Worm (Caenorhabditis elegans) whole organism, midembryonic: ENCODE results near the gene efhc-1.

ENCODE experiments used
- T22C8.4 ChIP-seq: fragments of 200-800 bp; sonication (Bioruptor generic); IDR thresholded peaks from 2 replicates; pipeline ENCODE4 v1.3.6; 2022; ENCODE audit warnings: missing genetic modification characterization, missing compliant biosample characterization
- cog-1 ChIP-seq: sonication (generic microtip); optimal IDR thresholded peaks from 2 replicates; lab custom pipeline; 2016; ENCODE audit warnings: missing genetic modification characterization, missing compliant biosample characterization
- flt-1 ChIP-seq: fragments of 200-800 bp; sonication (Bioruptor generic); IDR thresholded peaks from 2 replicates; pipeline ENCODE4 v1.3.6; 2022; ENCODE audit warnings: missing genetic modification characterization, missing compliant biosample characterization
- klf-2 ChIP-seq: fragments of 200-800 bp; sonication (Bioruptor generic); conservative IDR thresholded peaks from 2 replicates; pipeline ENCODE4 v1.3.6; 2022; ENCODE audit warnings: missing genetic modification reagents, missing genetic modification characterization, missing compliant biosample characterization
- med-1 ChIP-seq: sonication (generic microtip); optimal IDR thresholded peaks from 2 replicates; lab custom pipeline; 2017; ENCODE audit warnings: missing genetic modification characterization, mild to moderate bottlenecking, missing compliant biosample characterization, antibody characterized with exemption, missing genetic modification reagents; ENCODE audit not compliant: insufficient read depth
- ref-1 ChIP-seq: fragments of 200-800 bp; sonication (Bioruptor generic); conservative IDR thresholded peaks from 2 replicates; pipeline ENCODE4 v1.3.6; 2022; ENCODE audit warnings: missing genetic modification reagents, missing genetic modification characterization, missing compliant biosample characterization
- tab-1 ChIP-seq: fragments of 200-800 bp; sonication (Bioruptor generic); IDR thresholded peaks from 2 replicates; pipeline ENCODE4 v1.3.6; 2022; ENCODE audit warnings: missing genetic modification characterization, missing compliant biosample characterization
- ztf-23 ChIP-seq: fragments of 200-800 bp; sonication (Bioruptor generic); IDR thresholded peaks from 2 replicates; pipeline ENCODE4 v1.3.6; 2022; ENCODE audit warnings: missing genetic modification reagents, missing genetic modification characterization, missing compliant biosample characterization
- ztf-29 ChIP-seq: fragments of 200-800 bp; sonication (Bioruptor generic); IDR thresholded peaks from 2 replicates; pipeline ENCODE4 v1.3.6; 2022; ENCODE audit warnings: missing genetic modification reagents, missing genetic modification characterization, missing compliant biosample characterization

efhc-1 gene

ce11 chrX:10358083-10358482, at the start of gene efhc-1:
Gene efhc-1 (plus strand): TSS chrX:10358383.
- TF ChIP-seq flt-1 (GFP tag; lab: Robert Waterston, UW) (no peak), cog-1 (tag; lab: Kevin White, UChicago) (no peak), tab-1 (GFP tag; lab: Robert Waterston, UW) (no peak), ztf-23 (GFP tag; lab: Robert Waterston, UW) (no peak), ztf-29 (GFP tag; lab: Robert Waterston, UW) (no peak), T22C8.4 (GFP tag; lab: Robert Waterston, UW) (no peak), ref-1 (GFP tag; lab: Robert Waterston, UW) (no peak)

ce11 chrX:10310366-10310765, 47.8 kb upstream of the efhc-1 start, which contains the start of gene F41E7.6:
Gene F41E7.6 (minus strand): TSS chrX:10310466.
- TF ChIP-seq ref-1 (GFP tag; lab: Robert Waterston, UW), result no peak
- TF ChIP-seq cog-1 (tag; lab: Kevin White, UChicago), result no peak
- TF ChIP-seq ztf-29 (GFP tag; lab: Robert Waterston, UW), result no peak
- no peak for TF ChIP-seq ztf-23 (GFP tag; lab: Robert Waterston, UW)
- TF ChIP-seq tab-1 (GFP tag; lab: Robert Waterston, UW), result no peak
- no peak for TF ChIP-seq klf-2 (GFP tag; lab: Robert Waterston, UW)
- no peak for TF ChIP-seq flt-1 (GFP tag; lab: Robert Waterston, UW)
- TF ChIP-seq T22C8.4 (GFP tag; lab: Robert Waterston, UW), result no peak
- no peak for TF ChIP-seq med-1

ce11 chrX:10315905-10316304, 42.3 kb upstream of the efhc-1 start, which contains the start of gene F41E7.9:
Gene F41E7.9 (minus strand): TSS chrX:10316005.
- TF ChIP-seq ztf-29 (GFP tag; lab: Robert Waterston, UW), result no peak
- no peak for TF ChIP-seq klf-2 (GFP tag; lab: Robert Waterston, UW)
- TF ChIP-seq flt-1 (GFP tag; lab: Robert Waterston, UW), result no peak
- TF ChIP-seq med-1, result no peak
- TF ChIP-seq cog-1 (tag; lab: Kevin White, UChicago), result no peak
- no peak for TF ChIP-seq T22C8.4 (GFP tag; lab: Robert Waterston, UW)
- no peak for TF ChIP-seq ztf-23 (GFP tag; lab: Robert Waterston, UW)
- TF ChIP-seq ref-1 (GFP tag; lab: Robert Waterston, UW), result no peak
- no peak for TF ChIP-seq tab-1 (GFP tag; lab: Robert Waterston, UW)

ce11 chrX:10317565-10317964, 40.6 kb upstream of the efhc-1 start, which contains the start of gene R07E3.6:
Gene R07E3.6 (plus strand): TSS chrX:10317722.
- TF ChIP-seq klf-2 (GFP tag; lab: Robert Waterston, UW), result no peak
- no peak for TF ChIP-seq ztf-23 (GFP tag; lab: Robert Waterston, UW)
- TF ChIP-seq cog-1 (tag; lab: Kevin White, UChicago), result no peak
- TF ChIP-seq ref-1 (GFP tag; lab: Robert Waterston, UW), result no peak
- no peak for TF ChIP-seq med-1
- no peak for TF ChIP-seq ztf-29 (GFP tag; lab: Robert Waterston, UW)
- no peak for TF ChIP-seq T22C8.4 (GFP tag; lab: Robert Waterston, UW)
- TF ChIP-seq flt-1 (GFP tag; lab: Robert Waterston, UW), result no peak
- no peak for TF ChIP-seq tab-1 (GFP tag; lab: Robert Waterston, UW)

- TF ChIP-seq T22C8.4 (GFP tag; lab: Robert Waterston, UW) (no peak), ztf-23 (GFP tag; lab: Robert Waterston, UW) (no peak), ref-1 (GFP tag; lab: Robert Waterston, UW) (no peak), med-1 (no peak), tab-1 (GFP tag; lab: Robert Waterston, UW) (no peak), ztf-29 (GFP tag; lab: Robert Waterston, UW) (no peak), klf-2 (GFP tag; lab: Robert Waterston, UW) (no peak), cog-1 (tag; lab: Kevin White, UChicago) (no peak), flt-1 (GFP tag; lab: Robert Waterston, UW) (no peak)
Observed at ce11 chrX:10318437-10318836, 39.7 kb upstream of the efhc-1 start.

ce11 chrX:10319653-10320052, 38.5 kb upstream of the efhc-1 start:
- TF ChIP-seq T22C8.4 (GFP tag; lab: Robert Waterston, UW), result no peak
- TF ChIP-seq klf-2 (GFP tag; lab: Robert Waterston, UW), result no peak
- TF ChIP-seq cog-1 (tag; lab: Kevin White, UChicago), result no peak
- no peak for TF ChIP-seq med-1
- no peak for TF ChIP-seq flt-1 (GFP tag; lab: Robert Waterston, UW)

ce11 chrX:10321401-10321800, 36.8 kb upstream of the efhc-1 start:
- TF ChIP-seq med-1 (no peak), ref-1 (GFP tag; lab: Robert Waterston, UW) (no peak), tab-1 (GFP tag; lab: Robert Waterston, UW) (no peak), T22C8.4 (GFP tag; lab: Robert Waterston, UW) (no peak), ztf-29 (GFP tag; lab: Robert Waterston, UW) (no peak), klf-2 (GFP tag; lab: Robert Waterston, UW) (no peak), cog-1 (tag; lab: Kevin White, UChicago) (no peak), ztf-23 (GFP tag; lab: Robert Waterston, UW) (no peak), flt-1 (GFP tag; lab: Robert Waterston, UW) (no peak)

ce11 chrX:10327323-10328022, 30.7 kb upstream of the efhc-1 start, which contains the start of gene acl-5:
Gene acl-5 (minus strand): TSS chrX:10327456.
- no peak for TF ChIP-seq T22C8.4 (GFP tag; lab: Robert Waterston, UW)
- TF ChIP-seq ztf-29 (GFP tag; lab: Robert Waterston, UW), result no peak
- no peak for TF ChIP-seq tab-1 (GFP tag; lab: Robert Waterston, UW)
- no peak for TF ChIP-seq ref-1 (GFP tag; lab: Robert Waterston, UW)
- no peak for TF ChIP-seq med-1
- no peak for TF ChIP-seq flt-1 (GFP tag; lab: Robert Waterston, UW)
- TF ChIP-seq klf-2 (GFP tag; lab: Robert Waterston, UW), result no peak
- TF ChIP-seq ztf-23 (GFP tag; lab: Robert Waterston, UW), result no peak
- no peak for TF ChIP-seq cog-1 (tag; lab: Kevin White, UChicago)
